Worm (Caenorhabditis elegans): ENCODE results near the gene T01E8.1.

The T01E8.1 gene

ce11 chrII:10206425-10206824 lies at the start of gene T01E8.1:
Gene T01E8.1, plus strand, starts transcription at chrII:10206725.
- no peak for TF ChIP-seq unc-62 (GFP tag; optimal IDR thresholded peaks at IDR 0.05)

- no peak for TF ChIP-seq unc-62 (GFP tag; optimal IDR thresholded peaks at IDR 0.05)
Measured at ce11 chrII:10162785-10163184, 43.7 kb upstream of the T01E8.1 start.

- no peak for TF ChIP-seq unc-62 (GFP tag; optimal IDR thresholded peaks at IDR 0.05)
Measured at ce11 chrII:10164137-10164536, 42.4 kb upstream of the T01E8.1 start.

- no peak for TF ChIP-seq unc-62 (GFP tag; optimal IDR thresholded peaks at IDR 0.05)
Measured at ce11 chrII:10166365-10166764, 40.2 kb upstream of the T01E8.1 start.

- no peak for TF ChIP-seq unc-62 (GFP tag; optimal IDR thresholded peaks at IDR 0.05)
Measured at ce11 chrII:10167731-10168130, 38.8 kb upstream of the T01E8.1 start.

ce11 chrII:10168905-10169782 lies 37.4 kb upstream of the T01E8.1 start, which contains the start of gene daf-19:
Gene daf-19, minus strand, starts transcription at chrII:10169346.
- TF ChIP-seq unc-62 (GFP tag; optimal IDR thresholded peaks at IDR 0.05) = no peak

- TF ChIP-seq unc-62 (GFP tag; optimal IDR thresholded peaks at IDR 0.05) = no peak
Measured at ce11 chrII:10170837-10171318, 35.6 kb upstream of the T01E8.1 start, which contains the start of gene gpd-4. Gene gpd-4, plus strand, starts transcription at chrII:10171268.

- no peak for TF ChIP-seq unc-62 (GFP tag; optimal IDR thresholded peaks at IDR 0.05)
Measured at ce11 chrII:10172436-10172973, 34.0 kb upstream of the T01E8.1 start, which contains the start of gene wbp-11. Gene wbp-11, plus strand, starts transcription at chrII:10172923.

- TF ChIP-seq unc-62 (GFP tag; optimal IDR thresholded peaks at IDR 0.05) = no peak
Measured at ce11 chrII:10174338-10174737, 32.2 kb upstream of the T01E8.1 start, which contains the start of gene F33H1.4. Gene F33H1.4, plus strand, starts transcription at chrII:10174648.

ce11 chrII:10182634-10183033 lies 23.9 kb upstream of the T01E8.1 start, which contains the start of gene srd-1:
Gene srd-1, minus strand, starts transcription at chrII:10182734.
- TF ChIP-seq unc-62 (GFP tag; optimal IDR thresholded peaks at IDR 0.05) = no peak

- no peak for TF ChIP-seq unc-62 (GFP tag; optimal IDR thresholded peaks at IDR 0.05)
Measured at ce11 chrII:10187808-10188207, 18.7 kb upstream of the T01E8.1 start, which contains the start of gene srd-2. Gene srd-2, minus strand, starts transcription at chrII:10187908.

ce11 chrII:10189369-10189768 lies 17.2 kb upstream of the T01E8.1 start, which contains the start of gene cdc-25.4:
Gene cdc-25.4, minus strand, starts transcription at chrII:10189469.
- TF ChIP-seq unc-62 (GFP tag; optimal IDR thresholded peaks at IDR 0.05) = no peak

- no peak for TF ChIP-seq unc-62 (GFP tag; optimal IDR thresholded peaks at IDR 0.05)
Measured at ce11 chrII:10192207-10192606, 14.3 kb upstream of the T01E8.1 start, which contains the start of gene R05H5.7. Gene R05H5.7, plus strand, starts transcription at chrII:10192507.

ce11 chrII:10194605-10195004 lies 11.9 kb upstream of the T01E8.1 start, which contains the start of gene srb-6:
Gene srb-6, plus strand, starts transcription at chrII:10194905.
- no peak for TF ChIP-seq unc-62 (GFP tag; optimal IDR thresholded peaks at IDR 0.05)

ce11 chrII:10197091-10197675 lies 9.3 kb upstream of the T01E8.1 start, which contains the start of gene R05H5.3:
Gene R05H5.3, plus strand, starts transcription at chrII:10197625.
- no peak for TF ChIP-seq unc-62 (GFP tag; optimal IDR thresholded peaks at IDR 0.05)

ce11 chrII:10198486-10198885 lies 8.0 kb upstream of the T01E8.1 start:
- TF ChIP-seq unc-62 (GFP tag; optimal IDR thresholded peaks at IDR 0.05) = no peak
